Worm (Caenorhabditis elegans): Measurements from ENCODE around the gene F38A5.6.

DNA sequence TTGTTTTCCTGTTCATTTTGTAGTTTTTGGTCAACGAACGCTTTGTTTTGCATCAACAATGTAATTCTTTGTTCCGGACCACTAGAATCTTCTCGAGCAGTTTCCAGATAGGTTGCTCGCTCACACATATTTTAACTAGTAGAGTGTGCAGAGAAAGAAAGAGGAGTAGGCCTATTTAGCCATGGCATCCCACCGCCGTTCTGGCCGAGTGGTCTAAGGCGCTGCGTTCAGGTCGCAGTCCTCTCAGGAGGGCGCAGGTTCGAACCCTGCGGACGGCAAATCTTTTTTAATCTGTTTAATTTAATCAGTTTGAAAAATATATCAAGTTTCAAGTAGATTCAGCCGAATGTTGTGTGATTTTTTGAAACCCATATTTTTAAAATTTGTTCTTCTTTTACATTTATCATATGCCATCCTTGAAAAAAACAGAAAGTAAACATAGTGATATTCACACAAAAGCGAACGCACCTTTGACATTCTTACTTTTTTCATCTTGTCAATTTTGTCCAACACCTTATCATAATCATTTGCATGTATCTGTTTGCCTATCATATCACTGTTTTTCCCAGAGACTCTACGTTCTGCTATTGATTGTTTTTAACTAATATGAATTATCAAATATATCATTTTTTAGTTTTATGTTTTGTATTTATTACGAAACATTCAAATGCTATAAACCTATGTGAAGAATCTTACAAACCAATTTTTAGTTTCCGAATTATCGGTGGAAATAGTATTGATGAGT is 40.4 kb downstream of the F38A5.6 start, which contains the start of gene try-3:
- no peak for TF ChIP-seq unc-62 (GFP tag; optimal IDR thresholded peaks at IDR 0.05)
- TF ChIP-seq R02D3.7 (tag; optimal IDR thresholded peaks at IDR 0.05): peak; percentile 14
- TF ChIP-seq daf-12 (tag; optimal IDR thresholded peaks at IDR 0.05): no peak
- no peak for TF ChIP-seq nhr-12 (tag; optimal IDR thresholded peaks at IDR 0.05)
- TF ChIP-seq lin-15B (tag; optimal IDR thresholded peaks at IDR 0.05): peak; percentile 49
- TF ChIP-seq skn-1 (tag; optimal IDR thresholded peaks at IDR 0.05): peak; percentile 33
- no peak for TF ChIP-seq tbx-2 (tag; optimal IDR thresholded peaks at IDR 0.05)

Measured in whole organism, L3 larva.